Fruit fly (Drosophila melanogaster) Kc167 (cell line): ENCODE data around the gene p24-1.

Source experiments
- Myc ChIP-seq: fragments of >200 bp; optimal IDR thresholded peaks from 2 replicates; lab custom pipeline; 2017; ENCODE audit warnings: missing external identifiers
- Sin3A ChIP-seq: fragments of >200 bp; optimal IDR thresholded peaks from 2 replicates; lab custom pipeline; 2018; ENCODE audit warnings: missing external identifiers
- h ChIP-seq: fragments of >200 bp; optimal IDR thresholded peaks from 3 replicates; lab custom pipeline; 2018; ENCODE audit warnings: missing external identifiers
- insv ChIP-seq: fragments of >200 bp; optimal IDR thresholded peaks from 3 replicates; lab custom pipeline; 2018; ENCODE audit warnings: missing external identifiers
- psq ChIP-seq: fragments of >200 bp; optimal IDR thresholded peaks from 2 replicates; lab custom pipeline; 2017; ENCODE audit warnings: missing external identifiers
- ttk ChIP-seq: sonication (Bioruptor generic); optimal IDR thresholded peaks from 2 replicates; lab custom pipeline; 2017; ENCODE audit warnings: missing external identifiers

DNA sequence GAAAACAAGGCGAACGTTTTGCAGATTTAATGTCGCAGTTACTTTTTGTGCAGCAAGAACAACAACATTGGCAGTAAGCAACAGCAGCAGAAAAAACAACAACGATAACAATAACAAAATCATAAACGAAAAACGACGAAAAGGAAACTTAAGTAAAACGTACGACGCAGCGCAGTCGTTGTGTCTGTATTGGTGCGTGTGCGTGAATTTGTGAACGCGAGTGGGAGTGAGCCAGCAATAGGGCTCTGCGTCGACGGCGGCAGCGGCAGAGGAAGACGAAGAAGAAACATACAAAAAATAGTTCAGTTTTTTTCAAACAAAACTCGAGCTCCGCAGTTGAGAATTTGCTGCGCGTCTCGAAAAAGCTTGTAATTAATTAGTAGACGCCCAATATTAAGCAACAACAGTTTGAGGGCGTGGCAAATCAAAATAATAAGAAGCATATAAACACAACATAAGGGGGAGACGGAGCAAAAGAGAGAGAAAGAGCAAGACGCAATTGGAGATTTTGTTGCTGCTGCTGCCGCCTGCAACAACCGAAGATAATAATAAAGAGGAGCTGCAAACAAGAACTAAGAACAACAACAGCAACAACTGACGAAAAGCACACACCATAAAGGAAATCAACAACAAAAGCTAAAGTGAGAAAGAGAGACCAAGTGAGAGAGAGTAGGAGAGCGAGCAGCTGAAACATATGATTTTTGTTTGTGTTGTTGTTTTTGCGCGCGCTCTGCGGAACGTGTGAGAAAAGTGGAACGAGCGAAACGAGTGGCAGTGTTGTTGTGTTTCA, 35.0 kb downstream of the p24-1 start:
- TF ChIP-seq psq (lab: Kevin White, UChicago) (peak; percentile 29), insv (lab: Kevin White, UChicago) (no peak), Myc (lab: Kevin White, UChicago) (no peak), Sin3A (lab: Kevin White, UChicago) (no peak), h (lab: Kevin White, UChicago) (no peak), ttk (lab: Kevin White, UChicago) (no peak)
